Fruit fly (Drosophila melanogaster) whole organism, embryonic: ENCODE data around the gene Lerp.

ENCODE experiments used
- CG10654 ChIP-seq: fragments of 200-800 bp; sonication (Bioruptor generic); optimal IDR thresholded peaks from 2 replicates; lab custom pipeline; 2016; ENCODE audit warnings: missing biosample characterization, missing genetic modification characterization
- CG11456 ChIP-seq: fragments of 200-800 bp; sonication (Bioruptor generic); IDR thresholded peaks from 3 replicates; pipeline ENCODE4 v1.3.6; 2022; ENCODE audit warnings: missing biosample characterization, missing genetic modification characterization
- CG11696 ChIP-seq: fragments of 200-800 bp; sonication (Bioruptor generic); IDR thresholded peaks from 2 replicates; pipeline ENCODE4 v1.3.6; 2022; ENCODE audit warnings: missing biosample characterization, missing genetic modification characterization
- CG12659 ChIP-seq: fragments of 200-800 bp; sonication (Bioruptor generic); optimal IDR thresholded peaks from 3 replicates; lab custom pipeline; 2017; ENCODE audit warnings: mild to moderate bottlenecking, missing biosample characterization, missing genetic modification reagents, missing genetic modification characterization
- CG13123 ChIP-seq: fragments of 200-800 bp; sonication (Bioruptor generic); optimal IDR thresholded peaks from 2 replicates; lab custom pipeline; 2016; ENCODE audit warnings: missing biosample characterization, missing genetic modification characterization
- CG13624 ChIP-seq: fragments of 200-800 bp; sonication (Bioruptor generic); optimal IDR thresholded peaks from 2 replicates; lab custom pipeline; 2016; ENCODE audit warnings: missing biosample characterization, missing genetic modification characterization
- CG14441 ChIP-seq: fragments of 200-800 bp; sonication (Bioruptor generic); IDR thresholded peaks from 2 replicates; pipeline ENCODE4 v1.3.6; 2022; ENCODE audit warnings: missing biosample characterization, missing genetic modification characterization
- CG14860 ChIP-seq: fragments of 200-800 bp; sonication (Bioruptor generic); IDR thresholded peaks from 3 replicates; pipeline ENCODE4 v1.3.6; 2022; ENCODE audit warnings: missing biosample characterization, missing genetic modification characterization; ENCODE audit not compliant: partially characterized antibody
- CG15073 ChIP-seq: fragments of 200-800 bp; sonication (Bioruptor generic); optimal IDR thresholded peaks from 2 replicates; lab custom pipeline; 2016; ENCODE audit warnings: missing biosample characterization, missing genetic modification characterization
- CG16863 ChIP-seq: fragments of 200-800 bp; sonication (Bioruptor generic); optimal IDR thresholded peaks from 3 replicates; lab custom pipeline; 2016; ENCODE audit warnings: missing biosample characterization, missing genetic modification characterization
- CG1832 ChIP-seq: fragments of 200-800 bp; sonication (Bioruptor generic); optimal IDR thresholded peaks from 2 replicates; lab custom pipeline; 2017; ENCODE audit warnings: missing biosample characterization, mild to moderate bottlenecking, missing genetic modification characterization, inconsistent platforms
- CG2889 ChIP-seq: fragments of 200-800 bp; sonication (Bioruptor generic); IDR thresholded peaks from 3 replicates; pipeline ENCODE4 v1.3.6; 2022; ENCODE audit warnings: missing biosample characterization, missing genetic modification characterization
- CG30431 ChIP-seq: fragments of 200-800 bp; sonication (Bioruptor generic); optimal IDR thresholded peaks from 2 replicates; lab custom pipeline; 2017; ENCODE audit warnings: missing biosample characterization, missing genetic modification characterization
- CG32532 ChIP-seq: fragments of 200-800 bp; sonication (Bioruptor generic); IDR thresholded peaks from 2 replicates; pipeline ENCODE4 v1.3.6; 2022; ENCODE audit warnings: missing biosample characterization, missing genetic modification characterization
- CG3995 ChIP-seq: fragments of 200-800 bp; sonication (Bioruptor generic); optimal IDR thresholded peaks from 3 replicates; lab custom pipeline; 2016; ENCODE audit warnings: missing biosample characterization, missing genetic modification characterization
- CG4282 ChIP-seq: fragments of 200-800 bp; sonication (Bioruptor generic); optimal IDR thresholded peaks from 2 replicates; lab custom pipeline; 2016; ENCODE audit warnings: missing biosample characterization, missing genetic modification characterization
- CG43689 ChIP-seq: fragments of 200-800 bp; sonication (Bioruptor generic); IDR thresholded peaks from 2 replicates; pipeline ENCODE4 v1.3.6; 2022; ENCODE audit warnings: missing biosample characterization, missing genetic modification characterization
- CG4820 ChIP-seq: fragments of 200-800 bp; sonication (Bioruptor generic); optimal IDR thresholded peaks from 3 replicates; lab custom pipeline; 2016; ENCODE audit warnings: missing biosample characterization, missing genetic modification characterization
- CG9817 ChIP-seq: fragments of 200-800 bp; sonication (Bioruptor generic); optimal IDR thresholded peaks from 2 replicates; lab custom pipeline; 2018; ENCODE audit warnings: missing biosample characterization, mild to moderate bottlenecking, missing genetic modification characterization, moderate library complexity
- CG9876 ChIP-seq: fragments of 200-800 bp; sonication (Bioruptor generic); optimal IDR thresholded peaks from 2 replicates; lab custom pipeline; 2016; ENCODE audit warnings: missing biosample characterization, missing genetic modification characterization
- CoRest ChIP-seq: fragments of 200-800 bp; sonication (Bioruptor generic); optimal IDR thresholded peaks from 3 replicates; lab custom pipeline; 2018; ENCODE audit warnings: missing biosample characterization, mild to moderate bottlenecking, missing genetic modification characterization, moderate library complexity
- D19B ChIP-seq: fragments of 200-800 bp; sonication (Bioruptor generic); optimal IDR thresholded peaks from 2 replicates; lab custom pipeline; 2017; ENCODE audit warnings: missing biosample characterization, mild to moderate bottlenecking, missing genetic modification characterization
- Doc3 ChIP-seq: fragments of 200-800 bp; sonication (Bioruptor generic); IDR thresholded peaks from 3 replicates; pipeline ENCODE4 v1.3.6; 2022; ENCODE audit warnings: missing biosample characterization, missing genetic modification characterization; ENCODE audit not compliant: partially characterized antibody
- HHEX ChIP-seq: fragments of 200-800 bp; sonication (Bioruptor generic); optimal IDR thresholded peaks from 3 replicates; lab custom pipeline; 2017; ENCODE audit warnings: missing biosample characterization, mild to moderate bottlenecking, missing genetic modification characterization, missing genetic modification reagents
- HLH54F ChIP-seq: fragments of 200-800 bp; sonication (Bioruptor generic); optimal IDR thresholded peaks from 3 replicates; lab custom pipeline; 2016; ENCODE audit warnings: missing biosample characterization, missing genetic modification characterization
- Hey ChIP-seq: fragments of 200-800 bp; sonication (Bioruptor generic); optimal IDR thresholded peaks from 3 replicates; lab custom pipeline; 2018; ENCODE audit warnings: missing biosample characterization, mild to moderate bottlenecking, missing genetic modification characterization
- Jarid2 ChIP-seq: fragments of 200-800 bp; sonication (Bioruptor generic); optimal IDR thresholded peaks from 3 replicates; lab custom pipeline; 2017; ENCODE audit warnings: mild to moderate bottlenecking, missing biosample characterization, missing genetic modification reagents, missing genetic modification characterization
- Lhr ChIP-seq: fragments of 200-800 bp; sonication (Bioruptor generic); optimal IDR thresholded peaks from 3 replicates; lab custom pipeline; 2017; ENCODE audit warnings: mild to moderate bottlenecking, missing biosample characterization, missing genetic modification reagents, missing genetic modification characterization
- MTF-1 ChIP-seq: fragments of 200-800 bp; sonication (Bioruptor generic); optimal IDR thresholded peaks from 2 replicates; lab custom pipeline; 2018; ENCODE audit warnings: missing biosample characterization, mild to moderate bottlenecking, missing genetic modification characterization, borderline replicate concordance
- Pdp1 ChIP-seq, 2 experiments: fragments of 200-800 bp; sonication (Bioruptor generic); optimal IDR thresholded peaks; 3 replicates each; lab custom pipeline; 2016; ENCODE audit warnings: missing biosample characterization in 2 of 2, missing genetic modification characterization in 2 of 2, mild to moderate bottlenecking in 1 of 2, moderate library complexity in 1 of 2
- Rfx ChIP-seq: fragments of 200-800 bp; sonication (Bioruptor generic); IDR thresholded peaks from 2 replicates; pipeline ENCODE4 v1.3.6; 2022; ENCODE audit warnings: missing biosample characterization, missing genetic modification characterization
- Spps ChIP-seq: fragments of 200-800 bp; sonication (Bioruptor generic); optimal IDR thresholded peaks from 2 replicates; lab custom pipeline; 2018; ENCODE audit warnings: missing biosample characterization, mild to moderate bottlenecking, missing genetic modification characterization
- bcd ChIP-seq: fragments of 200-800 bp; sonication (Bioruptor generic); optimal IDR thresholded peaks from 2 replicates; lab custom pipeline; 2017; ENCODE audit warnings: missing biosample characterization, mild to moderate bottlenecking, missing genetic modification characterization
- bigmax ChIP-seq: fragments of 200-800 bp; sonication (Bioruptor generic); optimal IDR thresholded peaks from 2 replicates; lab custom pipeline; 2018; ENCODE audit warnings: missing biosample characterization, mild to moderate bottlenecking, missing genetic modification characterization
- bowl ChIP-seq: fragments of 200-800 bp; sonication (Bioruptor generic); IDR thresholded peaks from 2 replicates; pipeline ENCODE4 v1.3.6; 2022; ENCODE audit warnings: missing biosample characterization, missing genetic modification characterization
- chm ChIP-seq: fragments of 200-800 bp; sonication (Bioruptor generic); IDR thresholded peaks from 2 replicates; pipeline ENCODE4 v1.3.6; 2022; ENCODE audit warnings: missing biosample characterization, missing genetic modification characterization
- chn ChIP-seq: fragments of 200-800 bp; sonication (Bioruptor generic); optimal IDR thresholded peaks from 2 replicates; lab custom pipeline; 2016; ENCODE audit warnings: missing biosample characterization, missing genetic modification characterization
- corto ChIP-seq: fragments of 200-800 bp; sonication (Bioruptor generic); optimal IDR thresholded peaks from 2 replicates; lab custom pipeline; 2016; ENCODE audit warnings: missing biosample characterization, mild to moderate bottlenecking, missing genetic modification characterization, moderate library complexity
- dati ChIP-seq: fragments of 200-800 bp; sonication (Bioruptor generic); IDR thresholded peaks from 2 replicates; pipeline ENCODE4 v1.3.6; 2022; ENCODE audit warnings: missing biosample characterization, missing genetic modification characterization
- dimm ChIP-seq: fragments of 200-800 bp; sonication (Bioruptor generic); IDR thresholded peaks from 2 replicates; pipeline ENCODE4 v1.3.6; 2022; ENCODE audit warnings: missing biosample characterization, missing genetic modification characterization
- disco-r ChIP-seq: fragments of 200-800 bp; sonication (Bioruptor generic); optimal IDR thresholded peaks from 2 replicates; lab custom pipeline; 2016; ENCODE audit warnings: missing biosample characterization, missing genetic modification characterization
- eyg ChIP-seq: fragments of 200-800 bp; sonication (Bioruptor generic); optimal IDR thresholded peaks from 3 replicates; lab custom pipeline; 2016; ENCODE audit warnings: missing biosample characterization, missing genetic modification characterization
- grn ChIP-seq: fragments of 200-800 bp; sonication (Bioruptor generic); optimal IDR thresholded peaks from 3 replicates; lab custom pipeline; 2017; ENCODE audit warnings: missing biosample characterization, missing genetic modification characterization
- h ChIP-seq: fragments of >200 bp; optimal IDR thresholded peaks from 2 replicates; lab custom pipeline; 2017
- hbn ChIP-seq: fragments of 200-800 bp; sonication (Bioruptor generic); IDR thresholded peaks from 2 replicates; pipeline ENCODE4 v1.3.6; 2022; ENCODE audit warnings: missing biosample characterization, missing genetic modification characterization; ENCODE audit not compliant: partially characterized antibody
- ken ChIP-seq: fragments of 200-800 bp; sonication (Bioruptor generic); IDR thresholded peaks from 3 replicates; pipeline ENCODE4 v1.3.6; 2022; ENCODE audit warnings: missing biosample characterization, missing genetic modification characterization
- mam ChIP-seq: fragments of 200-800 bp; sonication (Bioruptor generic); optimal IDR thresholded peaks from 3 replicates; lab custom pipeline; 2016; ENCODE audit warnings: missing biosample characterization, missing genetic modification characterization
- sc ChIP-seq, 3 experiments: fragments of >200 bp in 2 of 3; fragments of 200-800 bp in 1 of 3; sonication (Bioruptor generic) in 1 of 3; optimal IDR thresholded peaks; 2 replicates in 2 of 3; 3 replicates in 1 of 3; lab custom pipeline; 2017; ENCODE audit warnings: mild to moderate bottlenecking in 1 of 3, missing biosample characterization in 1 of 3, missing genetic modification characterization in 1 of 3, missing genetic modification reagents in 1 of 3
- schlank ChIP-seq: fragments of 200-800 bp; sonication (Bioruptor generic); optimal IDR thresholded peaks from 2 replicates; lab custom pipeline; 2018; ENCODE audit warnings: missing biosample characterization, mild to moderate bottlenecking, missing genetic modification characterization
- slbo ChIP-seq: fragments of 200-800 bp; sonication (Bioruptor generic); IDR thresholded peaks from 2 replicates; pipeline ENCODE4 v1.3.6; 2022; ENCODE audit warnings: missing biosample characterization, missing genetic modification characterization
- ssp ChIP-seq: fragments of 200-800 bp; sonication (Bioruptor generic); IDR thresholded peaks from 2 replicates; pipeline ENCODE4 v1.3.6; 2022; ENCODE audit warnings: missing biosample characterization, missing genetic modification characterization
- trem ChIP-seq: fragments of 200-800 bp; optimal IDR thresholded peaks from 3 replicates; lab custom pipeline; 2019; ENCODE audit warnings: missing biosample characterization, mild to moderate bottlenecking, missing genetic modification characterization, moderate library complexity

Lerp gene

dm6 chr3R:26908750-26909149 is 45.8 kb upstream of the Lerp start (continued):
- no peak for TF ChIP-seq CG30431 (GFP tag; lab: Kevin White, UChicago)
- 0 out of 3 replicates have a peak, but pooled peaks have one; percentile 50 for TF ChIP-seq CG11456 (GFP tag; lab: Robert Waterston, UW)
- TF ChIP-seq CG2889 = no peak
- TF ChIP-seq Spps (tag; lab: Kevin White, UChicago) = no peak
- no peak for TF ChIP-seq trem (tag; lab: Kevin White, UChicago)
- no peak for TF ChIP-seq CG11696 (GFP tag; lab: Robert Waterston, UW)
- TF ChIP-seq CG15073 = no peak
- TF ChIP-seq CG13123 (GFP tag; lab: Kevin White, UChicago) = no peak
- no peak for TF ChIP-seq D19B
- TF ChIP-seq Pdp1 (GFP tag; optimal IDR thresholded peaks at IDR 0.05; lab: Kevin White, UChicago) = no peak
- TF ChIP-seq MTF-1 (GFP tag; lab: Kevin White, UChicago) = peak; percentile 43
- TF ChIP-seq CG9817 (tag; lab: Kevin White, UChicago) = no peak
- no peak for TF ChIP-seq bowl (GFP tag; lab: Robert Waterston, UW)
- no peak for TF ChIP-seq dimm (GFP tag; lab: Robert Waterston, UW)
- no peak for TF ChIP-seq chm (GFP tag; lab: Robert Waterston, UW)
- no peak for TF ChIP-seq bigmax (GFP tag; lab: Kevin White, UChicago)
- no peak for TF ChIP-seq CG13624 (GFP tag; lab: Kevin White, UChicago)
- TF ChIP-seq disco-r (GFP tag; lab: Kevin White, UChicago) = no peak
- TF ChIP-seq Lhr (GFP tag; lab: Kevin White, UChicago) = no peak
- TF ChIP-seq sc (optimal IDR thresholded peaks at IDR 0.05; lab: Kevin White, UChicago) = no peak
- no peak for TF ChIP-seq sc (GFP tag; optimal IDR thresholded peaks at IDR 0.05; lab: Kevin White, UChicago)
- TF ChIP-seq HHEX (GFP tag; lab: Kevin White, UChicago) = peak; percentile 31
- TF ChIP-seq Hey (tag; lab: Kevin White, UChicago) = no peak
- TF ChIP-seq grn (GFP tag; lab: Kevin White, UChicago) = no peak
- TF ChIP-seq schlank (tag; lab: Kevin White, UChicago) = no peak
- no peak for TF ChIP-seq CG3995 (GFP tag; lab: Kevin White, UChicago)
- 0 out of 2 replicates have a peak, but pooled peaks have one; percentile 35 for TF ChIP-seq CG43689 (GFP tag; lab: Robert Waterston, UW)
- no peak for TF ChIP-seq CG14441 (GFP tag; lab: Robert Waterston, UW)
- no peak for TF ChIP-seq corto (GFP tag; lab: Kevin White, UChicago)
- no peak for TF ChIP-seq ken (GFP tag; lab: Robert Waterston, UW)
- no peak for TF ChIP-seq hbn (GFP tag; lab: Robert Waterston, UW)
- TF ChIP-seq chn (GFP tag; lab: Kevin White, UChicago) = no peak
- TF ChIP-seq ssp (GFP tag; lab: Robert Waterston, UW) = no peak
- no peak for TF ChIP-seq dati (GFP tag; lab: Robert Waterston, UW)
- TF ChIP-seq CG9876 (GFP tag; lab: Kevin White, UChicago) = no peak
- TF ChIP-seq CG16863 (GFP tag; lab: Kevin White, UChicago) = no peak
- TF ChIP-seq CG14860 (GFP tag; lab: Robert Waterston, UW) = no peak
- no peak for TF ChIP-seq CG4820 (GFP tag; lab: Kevin White, UChicago)
- no peak for TF ChIP-seq HLH54F (GFP tag; lab: Kevin White, UChicago)
- TF ChIP-seq Rfx (GFP tag; lab: Robert Waterston, UW) = no peak
- no peak for TF ChIP-seq slbo
- TF ChIP-seq CG4282 (GFP tag; lab: Kevin White, UChicago) = no peak
- no peak for TF ChIP-seq CG32532 (GFP tag; lab: Robert Waterston, UW)
- TF ChIP-seq Jarid2 (GFP tag; lab: Kevin White, UChicago) = no peak
- no peak for TF ChIP-seq mam (GFP tag; lab: Kevin White, UChicago)
- TF ChIP-seq Doc3 (GFP tag; lab: Robert Waterston, UW) = no peak
- no peak for TF ChIP-seq CG10654
- TF ChIP-seq eyg (GFP tag; lab: Kevin White, UChicago) = no peak
- TF ChIP-seq h (lab: Kevin White, UChicago) = no peak
- no peak for TF ChIP-seq CG12659 (GFP tag; lab: Kevin White, UChicago)
- TF ChIP-seq bcd (GFP tag; lab: Kevin White, UChicago) = peak; percentile 5
- TF ChIP-seq CoRest (tag; lab: Kevin White, UChicago) = no peak
- TF ChIP-seq CG1832 (GFP tag; lab: Kevin White, UChicago) = no peak
